Worm (Caenorhabditis elegans) whole organism, late embryonic: Measurements from ENCODE around the gene srx-90.

ENCODE experiments used
- C08G9.2 ChIP-seq: sonication (generic microtip); optimal IDR thresholded peaks from 2 replicates; lab custom pipeline; 2016; ENCODE audit warnings: mild to moderate bottlenecking, missing genetic modification characterization, moderate library complexity, missing compliant biosample characterization
- ama-1 ChIP-seq: fragments of 150-350 bp; optimal IDR thresholded peaks from 2 replicates; lab custom pipeline; 2014
- ceh-24 ChIP-seq: sonication (generic microtip); optimal IDR thresholded peaks from 2 replicates; lab custom pipeline; 2016; ENCODE audit warnings: mild to moderate bottlenecking, missing genetic modification characterization, missing compliant biosample characterization
- dmd-4 ChIP-seq: sonication (generic microtip); optimal IDR thresholded peaks from 2 replicates; lab custom pipeline; 2016; ENCODE audit warnings: borderline replicate concordance, missing genetic modification characterization, missing compliant biosample characterization
- hlh-30 ChIP-seq: sonication (generic microtip); optimal IDR thresholded peaks from 2 replicates; lab custom pipeline; 2017; ENCODE audit warnings: antibody characterized with exemption, missing genetic modification characterization, missing compliant biosample characterization; ENCODE audit not compliant: insufficient read depth
- nfya-1 ChIP-seq: sonication (generic microtip); optimal IDR thresholded peaks from 2 replicates; lab custom pipeline; 2017; ENCODE audit warnings: missing genetic modification characterization, mild to moderate bottlenecking, missing compliant biosample characterization, antibody characterized with exemption, moderate library complexity
- pag-3 ChIP-seq: sonication (generic microtip); optimal IDR thresholded peaks from 2 replicates; lab custom pipeline; 2016; ENCODE audit warnings: missing compliant biosample characterization, missing genetic modification characterization, borderline replicate concordance
- pha-4 ChIP-seq: fragments of 150-350 bp; optimal IDR thresholded peaks from 2 replicates; lab custom pipeline; 2018; ENCODE audit warnings: missing biosample characterization, missing genetic modification reagents, missing genetic modification characterization
- sdc-2 ChIP-seq: sonication (generic microtip); optimal IDR thresholded peaks from 2 replicates; lab custom pipeline; 2016; ENCODE audit warnings: missing genotype, missing genetic modification characterization, missing compliant biosample characterization
- sox-4 ChIP-seq: sonication (generic microtip); optimal IDR thresholded peaks from 2 replicates; lab custom pipeline; 2017; ENCODE audit warnings: mild to moderate bottlenecking, missing genetic modification characterization, inconsistent platforms, missing compliant biosample characterization

ce11 chrV:11552379-11552778 is 28.5 kb upstream of the srx-90 start, which contains the start of gene srx-85:
- no peak for TF ChIP-seq ama-1 (lab: Kevin White, UChicago)
- TF ChIP-seq pag-3, result no peak
- TF ChIP-seq hlh-30 (tag; lab: Kevin White, UChicago), result no peak
- TF ChIP-seq C08G9.2, result no peak
- TF ChIP-seq sox-4, result no peak
- TF ChIP-seq nfya-1 (tag; lab: Kevin White, UChicago), result no peak
- TF ChIP-seq pha-4 (tag; lab: Kevin White, UChicago), result no peak
- no peak for TF ChIP-seq sdc-2 (tag; lab: Kevin White, UChicago)
- TF ChIP-seq ceh-24, result no peak
- TF ChIP-seq dmd-4 (tag; lab: Kevin White, UChicago), result no peak
